Fruit fly (Drosophila melanogaster) whole organism, pupa: ENCODE data around the gene CG46521.
"Not testable (repeated sequence)": the region's sequence is repeated elsewhere in the genome, so short reads cannot be mapped to it uniquely, and the experiment has no call there.

Source experiments
- CG13204 ChIP-seq: fragments of 200-800 bp; sonication (Bioruptor generic); optimal IDR thresholded peaks from 2 replicates; lab custom pipeline; 2018; ENCODE audit warnings: missing biosample characterization, mild to moderate bottlenecking, missing genetic modification characterization, moderate library complexity
- CG14655 ChIP-seq: fragments of 200-800 bp; sonication (Bioruptor generic); optimal IDR thresholded peaks from 3 replicates; lab custom pipeline; 2017; ENCODE audit warnings: mild to moderate bottlenecking, missing biosample characterization, missing genetic modification reagents, missing genetic modification characterization
- CG15710 ChIP-seq: fragments of 200-800 bp; sonication (Bioruptor generic); optimal IDR thresholded peaks from 2 replicates; lab custom pipeline; 2018; ENCODE audit warnings: missing biosample characterization, mild to moderate bottlenecking, missing genetic modification characterization, moderate library complexity
- CG34367 ChIP-seq: fragments of 200-800 bp; sonication (Bioruptor generic); optimal IDR thresholded peaks from 2 replicates; lab custom pipeline; 2018; ENCODE audit warnings: missing biosample characterization, mild to moderate bottlenecking, missing genetic modification characterization
- CG8159 ChIP-seq: fragments of 200-800 bp; sonication (Bioruptor generic); optimal IDR thresholded peaks from 3 replicates; lab custom pipeline; 2018; ENCODE audit warnings: missing biosample characterization, mild to moderate bottlenecking, missing genetic modification characterization, moderate library complexity
- CG8301 ChIP-seq: fragments of 200-800 bp; sonication (Bioruptor generic); optimal IDR thresholded peaks from 2 replicates; lab custom pipeline; 2018; ENCODE audit warnings: missing biosample characterization, mild to moderate bottlenecking, missing genetic modification characterization
- CG9948 ChIP-seq: fragments of 200-800 bp; sonication (Bioruptor generic); optimal IDR thresholded peaks from 2 replicates; lab custom pipeline; 2018; ENCODE audit warnings: missing biosample characterization, mild to moderate bottlenecking, missing genetic modification characterization, moderate library complexity
- D1 ChIP-seq: fragments of 200-800 bp; sonication (Bioruptor generic); optimal IDR thresholded peaks from 2 replicates; lab custom pipeline; 2018; ENCODE audit warnings: missing biosample characterization, mild to moderate bottlenecking, missing genetic modification characterization, moderate library complexity
- EcR ChIP-seq: fragments of 200-800 bp; sonication (Bioruptor generic); optimal IDR thresholded peaks from 3 replicates; lab custom pipeline; 2019; ENCODE audit warnings: missing biosample characterization, missing genetic modification characterization, mild to moderate bottlenecking, moderate library complexity, missing genetic modification reagents
- Pif1A ChIP-seq: fragments of 200-800 bp; sonication (Bioruptor generic); optimal IDR thresholded peaks from 3 replicates; lab custom pipeline; 2016; ENCODE audit warnings: missing biosample characterization, missing genetic modification characterization
- Pif1B ChIP-seq: fragments of 200-800 bp; sonication (Bioruptor generic); optimal IDR thresholded peaks from 3 replicates; lab custom pipeline; 2016; ENCODE audit warnings: missing biosample characterization, missing genetic modification characterization
- Snoo ChIP-seq: fragments of 200-800 bp; sonication (Bioruptor generic); optimal IDR thresholded peaks from 3 replicates; lab custom pipeline; 2017; ENCODE audit warnings: missing biosample characterization, mild to moderate bottlenecking, missing genetic modification characterization, inconsistent platforms
- rn ChIP-seq: fragments of 200-800 bp; sonication (Bioruptor generic); IDR thresholded peaks from 2 replicates; pipeline ENCODE4 v1.3.6; 2022; ENCODE audit warnings: missing biosample characterization, missing genetic modification characterization

DNA sequence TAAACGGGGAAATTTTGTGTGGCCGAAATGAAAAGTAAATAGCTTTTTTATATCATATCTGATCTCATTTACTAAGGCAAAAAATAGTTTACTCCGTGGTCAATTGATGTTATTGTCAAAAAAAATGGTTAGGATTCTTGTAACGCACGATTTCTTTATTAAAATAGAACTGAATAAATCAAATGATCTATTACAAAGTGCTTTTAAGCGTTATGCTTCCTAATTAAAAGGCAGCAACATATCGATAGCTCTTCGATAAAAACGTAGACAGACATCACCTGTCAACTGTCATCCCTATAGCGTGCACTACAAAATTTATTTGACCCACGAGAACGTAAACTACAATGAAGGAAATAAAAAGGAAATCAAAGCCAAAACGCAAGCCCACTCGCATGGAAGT lies 15.1 kb upstream of the CG46521 start, which contains the start of gene CG46518:
- TF ChIP-seq CG14655 (GFP tag; lab: Kevin White, UChicago); Pif1A (GFP tag; lab: Kevin White, UChicago); CG8301 (tag; lab: Kevin White, UChicago); rn (GFP tag; lab: Robert Waterston, UW); EcR; CG15710 (tag; lab: Kevin White, UChicago); Snoo (tag; lab: Kevin White, UChicago); CG34367; CG13204 (GFP tag; lab: Kevin White, UChicago); D1 (tag; lab: Kevin White, UChicago); CG8159; CG9948 (tag; lab: Kevin White, UChicago); Pif1B: not testable (repeated sequence)
